Worm (Caenorhabditis elegans): Measurements from ENCODE around the gene srj-38.

DNA sequence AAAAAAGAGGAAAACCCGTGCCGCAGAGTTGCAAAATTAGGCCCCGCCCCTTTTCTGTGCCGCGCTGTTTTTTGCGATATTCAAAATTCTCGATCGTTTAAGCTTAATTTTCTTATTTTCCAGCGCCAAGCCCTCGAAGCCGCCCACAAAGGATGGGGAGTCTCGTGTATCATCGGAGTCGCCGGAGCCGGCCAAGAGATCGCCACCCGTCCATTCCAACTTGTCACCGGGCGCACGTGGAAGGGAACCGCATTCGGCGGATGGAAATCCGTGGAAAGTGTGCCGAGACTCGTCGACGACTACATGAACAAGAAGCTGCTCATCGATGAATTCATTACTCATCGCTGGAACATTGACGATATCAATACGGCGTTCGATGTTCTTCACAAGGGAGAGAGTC is 31.5 kb upstream of the srj-38 start:
- TF ChIP-seq him-1 (tag; optimal IDR thresholded peaks at IDR 0.05) (no peak), dao-5 (tag; optimal IDR thresholded peaks at IDR 0.05) (no peak), W03F9.2 (tag; optimal IDR thresholded peaks at IDR 0.05) (no peak)
